Worm (Caenorhabditis elegans) whole organism, L2 larva: Measurements from ENCODE around the gene nhr-117.

Experiments
- R02D3.7 ChIP-seq: fragments of 150-350 bp; optimal IDR thresholded peaks from 2 replicates; lab custom pipeline; 2014; ENCODE audit warnings: missing biosample characterization, missing genetic modification characterization
- dmd-4 ChIP-seq: sonication (generic microtip); optimal IDR thresholded peaks from 2 replicates; lab custom pipeline; 2017; ENCODE audit warnings: missing biosample characterization, missing genetic modification characterization
- elt-3 ChIP-seq: sonication (generic microtip); optimal IDR thresholded peaks from 2 replicates; lab custom pipeline; 2017; ENCODE audit warnings: missing biosample characterization, missing genetic modification characterization
- lin-13 ChIP-seq: fragments of 150-350 bp; optimal IDR thresholded peaks from 2 replicates; lab custom pipeline; 2014; ENCODE audit warnings: missing biosample characterization, missing genetic modification reagents, missing genetic modification characterization
- mbf-1 ChIP-seq: sonication (generic microtip); optimal IDR thresholded peaks from 2 replicates; lab custom pipeline; 2017; ENCODE audit warnings: missing biosample characterization, missing genetic modification characterization
- mdl-1 ChIP-seq, 2 experiments: fragments of 150-350 bp in 1 of 2; sonication (generic microtip) in 1 of 2; optimal IDR thresholded peaks; 2 replicates each; lab custom pipeline; 2017; ENCODE audit warnings: missing biosample characterization in 2 of 2, missing genetic modification characterization in 2 of 2
- nhr-11 ChIP-seq: fragments of 150-350 bp; optimal IDR thresholded peaks from 2 replicates; lab custom pipeline; 2014; ENCODE audit warnings: missing biosample characterization, missing genetic modification characterization
- nhr-25 ChIP-seq: fragments of 150-350 bp; sonication (generic microtip); optimal IDR thresholded peaks from 3 replicates; lab custom pipeline; 2014; ENCODE audit warnings: missing biosample characterization, missing genetic modification characterization
- nhr-6 ChIP-seq: fragments of 150-350 bp; optimal IDR thresholded peaks from 2 replicates; lab custom pipeline; 2014; ENCODE audit warnings: missing biosample characterization, missing genetic modification characterization
- skn-1 ChIP-seq: sonication (generic microtip); optimal IDR thresholded peaks from 2 replicates; lab custom pipeline; 2017; ENCODE audit warnings: missing biosample characterization, missing genetic modification characterization
- snpc-4 ChIP-seq: fragments of 150-350 bp; optimal IDR thresholded peaks from 2 replicates; lab custom pipeline; 2014; ENCODE audit warnings: missing biosample characterization, missing genetic modification characterization
- zag-1 ChIP-seq: fragments of 150-350 bp; optimal IDR thresholded peaks from 2 replicates; lab custom pipeline; 2014; ENCODE audit warnings: missing biosample characterization, missing genetic modification characterization
- ztf-1 ChIP-seq: fragments of 200-800 bp; sonication (Bioruptor generic); conservative IDR thresholded peaks from 2 replicates; pipeline ENCODE4 v1.3.6; 2022; ENCODE audit warnings: missing genetic modification characterization, missing compliant biosample characterization
- ztf-4 ChIP-seq: fragments of 150-350 bp; optimal IDR thresholded peaks from 2 replicates; lab custom pipeline; 2014; ENCODE audit warnings: missing biosample characterization, missing genetic modification characterization

DNA sequence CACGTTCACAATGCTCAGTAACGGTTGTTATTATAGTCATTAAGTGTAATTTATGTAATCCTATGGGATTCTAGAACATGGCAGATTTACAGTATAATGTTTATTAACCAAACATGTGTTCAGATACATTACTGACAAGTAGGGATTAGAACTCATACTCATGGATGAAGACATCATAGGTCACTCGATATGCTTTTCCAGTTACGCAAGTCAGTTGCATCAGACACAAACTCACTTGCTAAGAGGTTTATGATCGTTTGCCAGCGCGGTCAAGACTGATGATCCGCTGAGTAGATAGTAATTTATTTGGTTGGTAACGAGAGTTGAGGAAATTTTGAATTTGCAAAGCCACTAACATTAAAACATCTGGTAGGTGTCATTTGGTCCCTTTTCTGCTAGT is 46.7 kb downstream of the nhr-117 start:
- no peak for TF ChIP-seq nhr-11
- TF ChIP-seq ztf-1: no peak
- no peak for TF ChIP-seq R02D3.7
- TF ChIP-seq skn-1: no peak
- no peak for TF ChIP-seq mdl-1 (tag; optimal IDR thresholded peaks at IDR 0.05; lab: Kevin White, UChicago)
- TF ChIP-seq nhr-6 (tag; lab: Kevin White, UChicago): no peak
- TF ChIP-seq nhr-25 (tag; lab: Kevin White, UChicago): no peak
- no peak for TF ChIP-seq mbf-1 (tag; lab: Kevin White, UChicago)
- no peak for TF ChIP-seq ztf-4 (tag; lab: Kevin White, UChicago)
- TF ChIP-seq elt-3: no peak
- no peak for TF ChIP-seq zag-1 (tag; lab: Kevin White, UChicago)
- no peak for TF ChIP-seq dmd-4 (tag; lab: Kevin White, UChicago)
- no peak for TF ChIP-seq lin-13
- no peak for TF ChIP-seq snpc-4 (tag; lab: Kevin White, UChicago)
